Fruit fly (Drosophila melanogaster) whole organism, embryonic: ENCODE results near the gene Pdi.

ENCODE experiments used
- Abd-B ChIP-seq: fragments of 200-800 bp; sonication (Bioruptor generic); optimal IDR thresholded peaks from 2 replicates; lab custom pipeline; 2018; ENCODE audit warnings: missing biosample characterization, mild to moderate bottlenecking, missing genetic modification characterization, moderate library complexity
- Adf1 ChIP-seq: fragments of 200-800 bp; sonication (Bioruptor generic); IDR thresholded peaks from 2 replicates; pipeline ENCODE4 v1.3.6; 2022; ENCODE audit warnings: missing biosample characterization, missing genetic modification characterization
- Atf-2 ChIP-seq: fragments of 200-800 bp; sonication (Bioruptor generic); optimal IDR thresholded peaks from 2 replicates; lab custom pipeline; 2016; ENCODE audit warnings: missing biosample characterization, missing genetic modification characterization
- BtbVII ChIP-seq: fragments of 200-800 bp; sonication (Bioruptor generic); optimal IDR thresholded peaks from 3 replicates; lab custom pipeline; 2017; ENCODE audit warnings: missing biosample characterization, mild to moderate bottlenecking, missing genetic modification characterization
- C15 ChIP-seq: fragments of 200-800 bp; sonication (Bioruptor generic); IDR thresholded peaks from 3 replicates; pipeline ENCODE4 v1.3.6; 2022; ENCODE audit warnings: missing biosample characterization, missing genetic modification characterization
- CG1024 ChIP-seq: fragments of 200-800 bp; sonication (Bioruptor generic); IDR thresholded peaks from 2 replicates; pipeline ENCODE4 v1.3.6; 2022; ENCODE audit warnings: missing biosample characterization, missing genetic modification characterization
- CG10321 ChIP-seq: fragments of 200-800 bp; sonication (Bioruptor generic); IDR thresholded peaks from 2 replicates; pipeline ENCODE4 v1.3.6; 2022; ENCODE audit warnings: missing biosample characterization, missing genetic modification characterization
- CG10431 ChIP-seq: fragments of 200-800 bp; sonication (Bioruptor generic); optimal IDR thresholded peaks from 3 replicates; lab custom pipeline; 2018; ENCODE audit warnings: missing biosample characterization, mild to moderate bottlenecking, missing genetic modification characterization
- CG10565 ChIP-seq: fragments of 200-800 bp; sonication (Bioruptor generic); optimal IDR thresholded peaks from 3 replicates; lab custom pipeline; 2016; ENCODE audit warnings: missing biosample characterization, mild to moderate bottlenecking, missing genetic modification characterization
- CG13123 ChIP-seq: fragments of 200-800 bp; sonication (Bioruptor generic); optimal IDR thresholded peaks from 2 replicates; lab custom pipeline; 2016; ENCODE audit warnings: missing biosample characterization, missing genetic modification characterization
- CG13296 ChIP-seq: fragments of 200-800 bp; sonication (Bioruptor generic); optimal IDR thresholded peaks from 3 replicates; lab custom pipeline; 2018; ENCODE audit warnings: missing biosample characterization, mild to moderate bottlenecking, missing genetic modification characterization
- CG14050 ChIP-seq: fragments of 200-800 bp; sonication (Bioruptor generic); IDR thresholded peaks from 3 replicates; pipeline ENCODE4 v1.3.6; 2022; ENCODE audit warnings: missing biosample characterization, missing genetic modification characterization
- CG15514 ChIP-seq: fragments of 200-800 bp; sonication (Bioruptor generic); optimal IDR thresholded peaks from 3 replicates; lab custom pipeline; 2017; ENCODE audit warnings: missing biosample characterization, missing genetic modification characterization, mild to moderate bottlenecking, moderate library complexity, missing genetic modification reagents
- CG18011 ChIP-seq: fragments of 200-800 bp; sonication (Bioruptor generic); optimal IDR thresholded peaks from 2 replicates; lab custom pipeline; 2017; ENCODE audit warnings: missing biosample characterization, missing genetic modification characterization, mild to moderate bottlenecking, moderate library complexity, missing genotype
- CG18619 ChIP-seq: fragments of 200-800 bp; sonication (Bioruptor generic); optimal IDR thresholded peaks from 3 replicates; lab custom pipeline; 2017; ENCODE audit warnings: missing biosample characterization, mild to moderate bottlenecking, missing genetic modification characterization
- CG18764 ChIP-seq: fragments of 200-800 bp; sonication (Bioruptor generic); optimal IDR thresholded peaks from 3 replicates; lab custom pipeline; 2016; ENCODE audit warnings: missing biosample characterization, missing genetic modification characterization
- CG2129 ChIP-seq: fragments of 200-800 bp; sonication (Bioruptor generic); IDR thresholded peaks from 2 replicates; pipeline ENCODE4 v1.3.6; 2022; ENCODE audit warnings: missing biosample characterization, missing genetic modification characterization; ENCODE audit not compliant: partially characterized antibody
- CG2202 ChIP-seq: fragments of 200-800 bp; sonication (Bioruptor generic); optimal IDR thresholded peaks from 2 replicates; lab custom pipeline; 2018; ENCODE audit warnings: missing biosample characterization, mild to moderate bottlenecking, missing genetic modification characterization
- CG30403 ChIP-seq: fragments of 200-800 bp; sonication (Bioruptor generic); optimal IDR thresholded peaks from 3 replicates; lab custom pipeline; 2016; ENCODE audit warnings: missing biosample characterization, missing genetic modification characterization
- CG3065 ChIP-seq: fragments of 200-800 bp; sonication (Bioruptor generic); optimal IDR thresholded peaks from 2 replicates; lab custom pipeline; 2016; ENCODE audit warnings: missing biosample characterization, missing genetic modification characterization
- CG31441 ChIP-seq: fragments of 200-800 bp; sonication (Bioruptor generic); IDR thresholded peaks from 2 replicates; pipeline ENCODE4 v1.3.6; 2022; ENCODE audit warnings: missing biosample characterization, missing genetic modification characterization
- CG32532 ChIP-seq: fragments of 200-800 bp; sonication (Bioruptor generic); IDR thresholded peaks from 2 replicates; pipeline ENCODE4 v1.3.6; 2022; ENCODE audit warnings: missing biosample characterization, missing genetic modification characterization
- CG6254 ChIP-seq: fragments of 200-800 bp; sonication (Bioruptor generic); optimal IDR thresholded peaks from 3 replicates; lab custom pipeline; 2017; ENCODE audit warnings: mild to moderate bottlenecking, missing biosample characterization, missing genetic modification reagents, missing genetic modification characterization
- CG7357 ChIP-seq: fragments of 200-800 bp; sonication (Bioruptor generic); IDR thresholded peaks from 3 replicates; pipeline ENCODE4 v1.3.6; 2022; ENCODE audit warnings: missing biosample characterization, missing genetic modification characterization
- CG7987 ChIP-seq: fragments of 200-800 bp; sonication (Bioruptor generic); optimal IDR thresholded peaks from 2 replicates; lab custom pipeline; 2018; ENCODE audit warnings: missing biosample characterization, mild to moderate bottlenecking, missing genetic modification characterization, moderate library complexity
- CG8388 ChIP-seq: fragments of 200-800 bp; sonication (Bioruptor generic); optimal IDR thresholded peaks from 2 replicates; lab custom pipeline; 2019; ENCODE audit warnings: missing biosample characterization, mild to moderate bottlenecking, missing genetic modification characterization, moderate library complexity
- CG9797 ChIP-seq: fragments of 200-800 bp; sonication (Bioruptor generic); optimal IDR thresholded peaks from 3 replicates; lab custom pipeline; 2018; ENCODE audit warnings: missing biosample characterization, mild to moderate bottlenecking, missing genetic modification characterization
- CoRest ChIP-seq: fragments of 200-800 bp; sonication (Bioruptor generic); optimal IDR thresholded peaks from 3 replicates; lab custom pipeline; 2018; ENCODE audit warnings: missing biosample characterization, mild to moderate bottlenecking, missing genetic modification characterization, moderate library complexity
- Dad ChIP-seq: fragments of 200-800 bp; sonication (Bioruptor generic); optimal IDR thresholded peaks from 3 replicates; lab custom pipeline; 2016; ENCODE audit warnings: missing biosample characterization, missing genetic modification characterization
- Dll ChIP-seq: fragments of 200-800 bp; sonication (Bioruptor generic); IDR thresholded peaks from 4 replicates; pipeline ENCODE4 v1.3.6; 2022; ENCODE audit warnings: missing biosample characterization, missing genetic modification characterization; ENCODE audit not compliant: partially characterized antibody
- Hand ChIP-seq: fragments of 200-800 bp; sonication (Bioruptor generic); optimal IDR thresholded peaks from 2 replicates; lab custom pipeline; 2017; ENCODE audit warnings: mild to moderate bottlenecking, missing biosample characterization, missing genetic modification reagents, missing genetic modification characterization
- Nf-YC ChIP-seq: fragments of 200-800 bp; optimal IDR thresholded peaks from 3 replicates; lab custom pipeline; 2019; ENCODE audit warnings: missing biosample characterization, mild to moderate bottlenecking, missing genetic modification characterization, moderate library complexity
- Six4 ChIP-seq: fragments of 200-800 bp; sonication (Bioruptor generic); optimal IDR thresholded peaks from 2 replicates; lab custom pipeline; 2016; ENCODE audit warnings: missing biosample characterization, missing genetic modification characterization
- amos ChIP-seq: fragments of 200-800 bp; sonication (Bioruptor generic); IDR thresholded peaks from 2 replicates; pipeline ENCODE4 v1.3.6; 2022; ENCODE audit warnings: missing biosample characterization, missing genetic modification characterization; ENCODE audit not compliant: partially characterized antibody
- dan ChIP-seq: fragments of 200-800 bp; sonication (Bioruptor generic); IDR thresholded peaks from 2 replicates; pipeline ENCODE4 v1.3.6; 2022; ENCODE audit warnings: missing biosample characterization, missing genetic modification characterization
- exex ChIP-seq: fragments of 200-800 bp; sonication (Bioruptor generic); optimal IDR thresholded peaks from 4 replicates; lab custom pipeline; 2018; ENCODE audit warnings: missing biosample characterization, mild to moderate bottlenecking, missing genetic modification characterization, moderate library complexity
- hkb ChIP-seq, 2 experiments: fragments of 200-800 bp in 1 of 2; fragments of >200 bp in 1 of 2; sonication (Bioruptor generic) in 1 of 2; IDR thresholded peaks in 1 of 2; optimal IDR thresholded peaks in 1 of 2; 2 replicates each; pipeline versions ENCODE4 v1.3.6 to Lab custom; 2017 to 2022; ENCODE audit warnings: missing biosample characterization in 1 of 2, missing genetic modification characterization in 1 of 2
- jing ChIP-seq: fragments of 200-800 bp; sonication (Bioruptor generic); optimal IDR thresholded peaks from 2 replicates; lab custom pipeline; 2018; ENCODE audit warnings: missing biosample characterization, mild to moderate bottlenecking, missing genetic modification characterization
- maf-S ChIP-seq: fragments of 200-800 bp; sonication (Bioruptor generic); optimal IDR thresholded peaks from 2 replicates; lab custom pipeline; 2016; ENCODE audit warnings: missing biosample characterization, missing genetic modification characterization
- pfk ChIP-seq: fragments of 200-800 bp; sonication (Bioruptor generic); optimal IDR thresholded peaks from 2 replicates; lab custom pipeline; 2018; ENCODE audit warnings: missing biosample characterization, mild to moderate bottlenecking, missing genetic modification characterization, moderate library complexity
- pita ChIP-seq: fragments of 200-800 bp; sonication (Bioruptor generic); optimal IDR thresholded peaks from 2 replicates; lab custom pipeline; 2017; ENCODE audit warnings: missing biosample characterization, mild to moderate bottlenecking, missing genetic modification characterization
- prd ChIP-seq, 3 experiments: fragments of >200 bp in 2 of 3; fragments of 200-800 bp in 1 of 3; sonication (Bioruptor generic) in 1 of 3; optimal IDR thresholded peaks in 2 of 3; IDR thresholded peaks in 1 of 3; 2 replicates in 2 of 3; 3 replicates in 1 of 3; pipeline versions ENCODE4 v1.3.6 to Lab custom; 2017 to 2022; ENCODE audit warnings: missing biosample characterization in 1 of 3, missing genetic modification characterization in 1 of 3
- sens ChIP-seq: fragments of 200-800 bp; sonication (Bioruptor generic); peaks from one replicate; lab custom pipeline; 2016; ENCODE audit warnings: missing biosample characterization, missing genetic modification characterization
- sens-2 ChIP-seq: fragments of 200-800 bp; sonication (Bioruptor generic); IDR thresholded peaks from 2 replicates; pipeline ENCODE4 v1.3.6; 2022; ENCODE audit warnings: missing biosample characterization, missing genetic modification characterization
- sim ChIP-seq: fragments of 200-800 bp; sonication (Bioruptor generic); IDR thresholded peaks from 2 replicates; pipeline ENCODE4 v1.3.6; 2022; ENCODE audit warnings: missing biosample characterization, missing genetic modification characterization
- sob ChIP-seq: fragments of 200-800 bp; sonication (Bioruptor generic); IDR thresholded peaks from 2 replicates; pipeline ENCODE4 v1.3.6; 2022; ENCODE audit warnings: missing biosample characterization, missing genetic modification characterization
- trem ChIP-seq: fragments of 200-800 bp; optimal IDR thresholded peaks from 3 replicates; lab custom pipeline; 2019; ENCODE audit warnings: missing biosample characterization, mild to moderate bottlenecking, missing genetic modification characterization, moderate library complexity
- tup ChIP-seq: fragments of 200-800 bp; sonication (Bioruptor generic); optimal IDR thresholded peaks from 2 replicates; lab custom pipeline; 2016; ENCODE audit warnings: missing biosample characterization, mild to moderate bottlenecking, missing genetic modification characterization, moderate library complexity
- usp ChIP-seq: fragments of >200 bp; optimal IDR thresholded peaks from 2 replicates; lab custom pipeline; 2017; ENCODE audit warnings: missing biosample characterization, missing genetic modification characterization

Pdi gene

DNA sequence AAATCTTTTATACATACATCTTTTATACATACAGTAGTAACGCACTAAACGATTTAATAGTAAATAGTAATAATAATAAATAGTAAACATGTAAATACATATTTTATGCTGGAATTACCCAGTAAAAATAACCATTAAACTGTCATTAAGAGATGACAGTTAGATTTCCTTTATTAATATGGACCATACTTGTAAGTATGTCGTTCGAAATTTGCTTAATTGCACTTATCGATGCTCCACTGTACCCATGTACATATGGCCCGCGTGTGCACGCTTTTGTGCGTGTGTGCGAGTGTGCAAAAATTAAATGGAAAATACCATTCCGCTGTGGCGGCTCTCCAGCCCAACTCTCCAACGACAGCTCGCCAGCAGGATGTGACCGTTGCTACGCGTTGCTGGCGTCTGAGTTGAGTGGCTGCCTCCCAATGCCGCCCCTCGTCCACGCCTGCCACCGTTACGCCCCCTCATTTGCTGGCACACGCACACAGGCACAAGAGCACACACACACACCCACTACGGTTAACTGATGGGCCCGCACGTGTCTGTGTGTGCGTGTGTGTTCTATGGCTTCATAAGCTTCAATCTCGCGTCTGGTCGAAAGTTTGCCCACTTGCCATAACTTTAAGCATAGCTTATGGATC lies 39.9 kb downstream of the Pdi start (continued):
- TF ChIP-seq Abd-B (GFP tag; lab: Kevin White, UChicago) (no peak), CG13123 (no peak), CG10431 (GFP tag; lab: Kevin White, UChicago) (no peak), sob (GFP tag; lab: Robert Waterston, UW) (0 out of 2 replicates have a peak, but pooled peaks have one; percentile 15), tup (no peak), CG9797 (GFP tag; lab: Kevin White, UChicago) (no peak), maf-S (no peak), pfk (GFP tag; lab: Kevin White, UChicago) (no peak), dan (GFP tag; lab: Robert Waterston, UW) (no peak), sens-2 (GFP tag; lab: Robert Waterston, UW) (no peak), Dll (GFP tag; lab: Robert Waterston, UW) (no peak), CG2202 (tag; lab: Kevin White, UChicago) (no peak), usp (GFP tag; lab: Kevin White, UChicago) (no peak), CG14050 (GFP tag; lab: Robert Waterston, UW) (no peak), trem (tag; lab: Kevin White, UChicago) (no peak), CG7357 (GFP tag; lab: Robert Waterston, UW) (no peak), CG8388 (GFP tag; lab: Kevin White, UChicago) (no peak), Dad (GFP tag; lab: Kevin White, UChicago) (no peak), Hand (GFP tag; lab: Kevin White, UChicago) (no peak), BtbVII (no peak), prd (optimal IDR thresholded peaks at IDR 0.05; lab: Kevin White, UChicago) (no peak), prd (GFP tag; IDR thresholded peaks at IDR 0.05; lab: Robert Waterston, UW) (peak; percentile 36; the same call in 2 of the 3 replicates), Atf-2 (GFP tag; lab: Kevin White, UChicago) (no peak), jing (GFP tag; lab: Kevin White, UChicago) (no peak), hkb (optimal IDR thresholded peaks at IDR 0.05; lab: Kevin White, UChicago) (no peak), hkb (GFP tag; IDR thresholded peaks at IDR 0.05; lab: Robert Waterston, UW) (0 out of 2 replicates have a peak, but pooled peaks have one; percentile 8), CG6254 (no peak), CG30403 (GFP tag; lab: Kevin White, UChicago) (no peak), CG13296 (GFP tag; lab: Kevin White, UChicago) (no peak), sens (GFP tag; lab: Kevin White, UChicago) (no peak), CG18011 (GFP tag; lab: Kevin White, UChicago) (no peak), CG1024 (GFP tag; lab: Robert Waterston, UW) (no peak), CG31441 (GFP tag; lab: Robert Waterston, UW) (no peak), CG18764 (GFP tag; lab: Kevin White, UChicago) (no peak), CoRest (tag; lab: Kevin White, UChicago) (no peak), amos (GFP tag; lab: Robert Waterston, UW) (no peak), CG2129 (no peak), CG3065 (GFP tag; lab: Kevin White, UChicago) (no peak), CG15514 (GFP tag; lab: Kevin White, UChicago) (no peak), CG7987 (no peak), CG10321 (no peak), CG18619 (GFP tag; lab: Kevin White, UChicago) (no peak), sim (GFP tag; lab: Robert Waterston, UW) (no peak), Adf1 (GFP tag; lab: Robert Waterston, UW) (no peak; the same call in 1 of the 2 replicates), pita (GFP tag; lab: Kevin White, UChicago) (no peak), CG32532 (GFP tag; lab: Robert Waterston, UW) (no peak), Six4 (GFP tag; lab: Kevin White, UChicago) (no peak), Nf-YC (tag; lab: Kevin White, UChicago) (no peak), exex (tag; lab: Kevin White, UChicago) (no peak), CG10565 (no peak), C15 (GFP tag; lab: Robert Waterston, UW) (no peak)
